Fruit fly (Drosophila melanogaster): ENCODE data around the gene CG8010.

The CG8010 gene

dm6 chrX:19243379-19243834 is 25.3 kb downstream of the CG8010 start, which contains the start of gene CG7889 (continued):
- TF ChIP-seq CG8290 (GFP tag; optimal IDR thresholded peaks at IDR 0.05) (peak; percentile 36), CG8290 (tag; optimal IDR thresholded peaks at IDR 0.05) (peak in 1 of 2 experiments; percentile 76), CG10209 (GFP tag; optimal IDR thresholded peaks at IDR 0.05) (peak; percentile 23), Abd-B (GFP tag; optimal IDR thresholded peaks at IDR 0.05) (peak; percentile 2), lmd (GFP tag; IDR thresholded peaks at IDR 0.05) (peak; percentile 17; the same call in 1 of the 2 replicates), crc (GFP tag; optimal IDR thresholded peaks at IDR 0.05) (no peak), CG17328 (GFP tag; IDR thresholded peaks at IDR 0.05) (no peak), en (GFP tag; optimal IDR thresholded peaks at IDR 0.05) (no peak), Atf-2 (GFP tag; optimal IDR thresholded peaks at IDR 0.05) (no peak), Meics (GFP tag; optimal IDR thresholded peaks at IDR 0.05) (peak; percentile 84), dan (GFP tag; IDR thresholded peaks at IDR 0.05) (no peak), CG4820 (GFP tag; optimal IDR thresholded peaks at IDR 0.05) (peak; percentile 27), Dfd (GFP tag; optimal IDR thresholded peaks at IDR 0.05) (no peak), slbo (GFP tag; IDR thresholded peaks at IDR 0.05) (peak; percentile 53; the same call in 1 of the 2 replicates), CG17568 (GFP tag; optimal IDR thresholded peaks at IDR 0.05) (no peak), CG2116 (GFP tag; optimal IDR thresholded peaks at IDR 0.05) (no peak), Pdp1 (GFP tag; optimal IDR thresholded peaks at IDR 0.05) (peak in 1 of 2 experiments; percentile 41), sna (GFP tag; IDR thresholded peaks at IDR 0.05; ENCODE audit: partially characterized antibody) (no peak), wek (GFP tag; optimal IDR thresholded peaks at IDR 0.05) (peak; percentile 89), CG10274 (GFP tag; optimal IDR thresholded peaks at IDR 0.05) (no peak), hkb (optimal IDR thresholded peaks at IDR 0.05) (no peak), hkb (GFP tag; IDR thresholded peaks at IDR 0.05) (no peak), Atf6 (GFP tag; IDR thresholded peaks at IDR 0.05) (no peak), Hand (GFP tag; optimal IDR thresholded peaks at IDR 0.05) (no peak), ken (GFP tag; IDR thresholded peaks at IDR 0.05) (no peak), CG13424 (tag; optimal IDR thresholded peaks at IDR 0.05) (peak; percentile 54), trem (tag; optimal IDR thresholded peaks at IDR 0.05) (peak; percentile 7), CG12769 (tag; optimal IDR thresholded peaks at IDR 0.05) (peak; percentile 16), Hr51 (GFP tag; optimal IDR thresholded peaks at IDR 0.05) (no peak), Side (GFP tag; optimal IDR thresholded peaks at IDR 0.05) (peak; percentile 15), CG13296 (GFP tag; optimal IDR thresholded peaks at IDR 0.05) (peak; percentile 24), ab (GFP tag; optimal IDR thresholded peaks at IDR 0.05) (no peak), dmrt11E (tag; optimal IDR thresholded peaks at IDR 0.05) (no peak), CG10366 (GFP tag; IDR thresholded peaks at IDR 0.05) (peak; percentile 15; the same call in 1 of the 2 replicates), E2f1 (GFP tag; IDR thresholded peaks at IDR 0.05) (0 out of 2 replicates have a peak, but pooled peaks have one; percentile 18), croc (GFP tag; conservative IDR thresholded peaks at IDR 0.05) (no peak), CG11723 (GFP tag; optimal IDR thresholded peaks at IDR 0.05) (no peak), Deaf1 (tag; optimal IDR thresholded peaks at IDR 0.05) (no peak), CG13287 (GFP tag; IDR thresholded peaks at IDR 0.05; ENCODE audit: partially characterized antibody) (peak; percentile 11; the same call in 1 of the 2 replicates), CG8281 (tag; optimal IDR thresholded peaks at IDR 0.05) (no peak), CG7357 (GFP tag; IDR thresholded peaks at IDR 0.05) (no peak), GATAe (GFP tag; conservative IDR thresholded peaks at IDR 0.05) (no peak), CG6175 (GFP tag; IDR thresholded peaks at IDR 0.05) (no peak), HmgZ (tag; optimal IDR thresholded peaks at IDR 0.05) (peak; percentile 12), gcm2 (GFP tag; optimal IDR thresholded peaks at IDR 0.05) (no peak), CG9797 (GFP tag; optimal IDR thresholded peaks at IDR 0.05) (peak; percentile 52), ro (GFP tag; IDR thresholded peaks at IDR 0.05) (no peak), D19A (tag; optimal IDR thresholded peaks at IDR 0.05) (peak; percentile 98), Oli (tag; optimal IDR thresholded peaks at IDR 0.05) (no peak), Hmr (GFP tag; optimal IDR thresholded peaks at IDR 0.05) (no peak), CG4360 (GFP tag; IDR thresholded peaks at IDR 0.05) (no peak)
